Fruit fly (Drosophila melanogaster) whole organism, pupa: ENCODE data around the gene Mst27D.

ENCODE experiments used
- CG10348 ChIP-seq: fragments of 200-800 bp; sonication (Bioruptor generic); IDR thresholded peaks from 2 replicates; pipeline ENCODE4 v1.3.6; 2022; ENCODE audit warnings: missing biosample characterization, missing genetic modification characterization
- CG12605 ChIP-seq: fragments of 200-800 bp; sonication (Bioruptor generic); IDR thresholded peaks from 2 replicates; pipeline ENCODE4 v1.3.6; 2022; ENCODE audit warnings: missing biosample characterization, missing genetic modification characterization
- CG13204 ChIP-seq: fragments of 200-800 bp; sonication (Bioruptor generic); optimal IDR thresholded peaks from 2 replicates; lab custom pipeline; 2018; ENCODE audit warnings: missing biosample characterization, mild to moderate bottlenecking, missing genetic modification characterization, moderate library complexity
- CG14655 ChIP-seq: fragments of 200-800 bp; sonication (Bioruptor generic); optimal IDR thresholded peaks from 3 replicates; lab custom pipeline; 2017; ENCODE audit warnings: mild to moderate bottlenecking, missing biosample characterization, missing genetic modification reagents, missing genetic modification characterization
- CG15710 ChIP-seq: fragments of 200-800 bp; sonication (Bioruptor generic); optimal IDR thresholded peaks from 2 replicates; lab custom pipeline; 2018; ENCODE audit warnings: missing biosample characterization, mild to moderate bottlenecking, missing genetic modification characterization, moderate library complexity
- CG17806 ChIP-seq: fragments of 200-800 bp; sonication (Bioruptor generic); optimal IDR thresholded peaks from 2 replicates; lab custom pipeline; 2018; ENCODE audit warnings: missing biosample characterization, mild to moderate bottlenecking, missing genetic modification characterization, moderate library complexity
- CG32121 ChIP-seq: fragments of 200-800 bp; sonication (Bioruptor generic); IDR thresholded peaks from 2 replicates; pipeline ENCODE4 v1.3.6; 2022; ENCODE audit warnings: missing biosample characterization, missing genetic modification characterization
- CG34367 ChIP-seq: fragments of 200-800 bp; sonication (Bioruptor generic); optimal IDR thresholded peaks from 2 replicates; lab custom pipeline; 2018; ENCODE audit warnings: missing biosample characterization, mild to moderate bottlenecking, missing genetic modification characterization
- CG4496 ChIP-seq: fragments of 200-800 bp; sonication (Bioruptor generic); IDR thresholded peaks from 3 replicates; pipeline ENCODE4 v1.3.6; 2022; ENCODE audit warnings: missing biosample characterization, missing genetic modification characterization
- CG8159 ChIP-seq: fragments of 200-800 bp; sonication (Bioruptor generic); optimal IDR thresholded peaks from 3 replicates; lab custom pipeline; 2018; ENCODE audit warnings: missing biosample characterization, mild to moderate bottlenecking, missing genetic modification characterization, moderate library complexity
- CG8301 ChIP-seq: fragments of 200-800 bp; sonication (Bioruptor generic); optimal IDR thresholded peaks from 2 replicates; lab custom pipeline; 2018; ENCODE audit warnings: missing biosample characterization, mild to moderate bottlenecking, missing genetic modification characterization
- CG9948 ChIP-seq: fragments of 200-800 bp; sonication (Bioruptor generic); optimal IDR thresholded peaks from 2 replicates; lab custom pipeline; 2018; ENCODE audit warnings: missing biosample characterization, mild to moderate bottlenecking, missing genetic modification characterization, moderate library complexity
- D1 ChIP-seq: fragments of 200-800 bp; sonication (Bioruptor generic); optimal IDR thresholded peaks from 2 replicates; lab custom pipeline; 2018; ENCODE audit warnings: missing biosample characterization, mild to moderate bottlenecking, missing genetic modification characterization, moderate library complexity
- EcR ChIP-seq: fragments of 200-800 bp; sonication (Bioruptor generic); optimal IDR thresholded peaks from 3 replicates; lab custom pipeline; 2019; ENCODE audit warnings: missing biosample characterization, missing genetic modification characterization, mild to moderate bottlenecking, moderate library complexity, missing genetic modification reagents
- Ets98B ChIP-seq: fragments of 200-800 bp; sonication (Bioruptor generic); IDR thresholded peaks from 2 replicates; pipeline ENCODE4 v1.3.6; 2022; ENCODE audit warnings: missing biosample characterization, missing genetic modification characterization
- Pif1A ChIP-seq: fragments of 200-800 bp; sonication (Bioruptor generic); optimal IDR thresholded peaks from 3 replicates; lab custom pipeline; 2016; ENCODE audit warnings: missing biosample characterization, missing genetic modification characterization
- Pif1B ChIP-seq: fragments of 200-800 bp; sonication (Bioruptor generic); optimal IDR thresholded peaks from 3 replicates; lab custom pipeline; 2016; ENCODE audit warnings: missing biosample characterization, missing genetic modification characterization
- Snoo ChIP-seq: fragments of 200-800 bp; sonication (Bioruptor generic); optimal IDR thresholded peaks from 3 replicates; lab custom pipeline; 2017; ENCODE audit warnings: missing biosample characterization, mild to moderate bottlenecking, missing genetic modification characterization, inconsistent platforms
- fd96Ca ChIP-seq: fragments of 200-800 bp; sonication (Bioruptor generic); IDR thresholded peaks from 3 replicates; pipeline ENCODE4 v1.3.6; 2022; ENCODE audit warnings: missing biosample characterization, missing genetic modification characterization
- gl ChIP-seq: fragments of 200-800 bp; sonication (Bioruptor generic); optimal IDR thresholded peaks from 2 replicates; lab custom pipeline; 2018; ENCODE audit warnings: missing biosample characterization, mild to moderate bottlenecking, missing genetic modification characterization
- rn ChIP-seq: fragments of 200-800 bp; sonication (Bioruptor generic); IDR thresholded peaks from 2 replicates; pipeline ENCODE4 v1.3.6; 2022; ENCODE audit warnings: missing biosample characterization, missing genetic modification characterization

The Mst27D gene

dm6 chr2L:7065687-7066086 lies 5.0 kb upstream of the Mst27D start, which contains the start of gene Nuf2:
Gene Nuf2 (minus strand): TSS chr2L:7065837.
- no peak for TF ChIP-seq gl (tag; lab: Kevin White, UChicago)
- no peak for TF ChIP-seq CG15710 (tag; lab: Kevin White, UChicago)
- TF ChIP-seq rn (GFP tag; lab: Robert Waterston, UW), result no peak
- TF ChIP-seq fd96Ca (GFP tag; lab: Robert Waterston, UW), result no peak
- no peak for TF ChIP-seq D1
- TF ChIP-seq EcR (GFP tag; lab: Kevin White, UChicago), result no peak
- TF ChIP-seq, all 21 proteins: peak for 0

dm6 chr2L:7063721-7064179 lies 3.1 kb upstream of the Mst27D start, which contains the start of gene Sem1:
Gene Sem1 (plus strand): TSS chr2L:7063986.
- TF ChIP-seq CG8301 (tag; lab: Kevin White, UChicago) (no peak), gl (tag; lab: Kevin White, UChicago) (no peak), CG8159 (tag; lab: Kevin White, UChicago) (no peak), Pif1A (no peak), CG9948 (no peak), CG10348 (GFP tag; lab: Robert Waterston, UW) (no peak), CG4496 (GFP tag; lab: Robert Waterston, UW) (no peak), EcR (GFP tag; lab: Kevin White, UChicago) (no peak)

dm6 chr2L:7056189-7056926 lies 4.3 kb downstream of the Mst27D start, which contains the start of gene Mnn1:
Gene Mnn1 (plus strand): TSS chr2L:7056301.
- TF ChIP-seq CG15710 (tag; lab: Kevin White, UChicago) (no peak), CG17806 (no peak), Ets98B (no peak), EcR (GFP tag; lab: Kevin White, UChicago) (no peak), CG14655 (GFP tag; lab: Kevin White, UChicago) (no peak), fd96Ca (GFP tag; lab: Robert Waterston, UW) (no peak), D1 (no peak), Pif1B (no peak), CG8159 (tag; lab: Kevin White, UChicago) (no peak), CG4496 (GFP tag; lab: Robert Waterston, UW) (peak; percentile 35; the same call in 1 of the 3 replicates), CG34367 (no peak), CG10348 (GFP tag; lab: Robert Waterston, UW) (no peak), Snoo (tag; lab: Kevin White, UChicago) (no peak), rn (GFP tag; lab: Robert Waterston, UW) (no peak), CG13204 (no peak), CG12605 (GFP tag; lab: Robert Waterston, UW) (peak; percentile 51), Pif1A (no peak), CG9948 (no peak), CG32121 (0 out of 2 replicates have a peak, but pooled peaks have one; percentile 24), CG8301 (tag; lab: Kevin White, UChicago) (no peak), gl (tag; lab: Kevin White, UChicago) (no peak)

- TF ChIP-seq gl (tag; lab: Kevin White, UChicago) (no peak), EcR (GFP tag; lab: Kevin White, UChicago) (peak; percentile 95), CG13204 (peak; percentile 53), CG34367 (no peak)
Observed at dm6 chr2L:7051740-7052139, 8.9 kb downstream of the Mst27D start.

dm6 chr2L:7050492-7051182 lies 10.0 kb downstream of the Mst27D start:
- no peak for TF ChIP-seq CG8159 (tag; lab: Kevin White, UChicago)
- TF ChIP-seq CG8301 (tag; lab: Kevin White, UChicago), result no peak
- no peak for TF ChIP-seq gl (tag; lab: Kevin White, UChicago)
- TF ChIP-seq CG4496 (GFP tag; lab: Robert Waterston, UW), result no peak
- TF ChIP-seq CG13204, result peak; percentile 70
- no peak for TF ChIP-seq CG15710 (tag; lab: Kevin White, UChicago)
- TF ChIP-seq EcR (GFP tag; lab: Kevin White, UChicago), result peak; percentile 83

dm6 chr2L:7049680-7050289 lies 10.9 kb downstream of the Mst27D start:
- TF ChIP-seq Ets98B (peak; percentile 39; the same call in 1 of the 2 replicates), EcR (GFP tag; lab: Kevin White, UChicago) (no peak), CG12605 (GFP tag; lab: Robert Waterston, UW) (peak; percentile 44), CG10348 (GFP tag; lab: Robert Waterston, UW) (no peak), CG4496 (GFP tag; lab: Robert Waterston, UW) (peak; percentile 33; the same call in 1 of the 3 replicates), CG32121 (peak; percentile 45; the same call in 1 of the 2 replicates), fd96Ca (GFP tag; lab: Robert Waterston, UW) (0 out of 3 replicates have a peak, but pooled peaks have one; percentile 40), Pif1B (no peak)
